Worm (Caenorhabditis elegans): ENCODE results near the gene dlst-1.

dlst-1 gene

DNA sequence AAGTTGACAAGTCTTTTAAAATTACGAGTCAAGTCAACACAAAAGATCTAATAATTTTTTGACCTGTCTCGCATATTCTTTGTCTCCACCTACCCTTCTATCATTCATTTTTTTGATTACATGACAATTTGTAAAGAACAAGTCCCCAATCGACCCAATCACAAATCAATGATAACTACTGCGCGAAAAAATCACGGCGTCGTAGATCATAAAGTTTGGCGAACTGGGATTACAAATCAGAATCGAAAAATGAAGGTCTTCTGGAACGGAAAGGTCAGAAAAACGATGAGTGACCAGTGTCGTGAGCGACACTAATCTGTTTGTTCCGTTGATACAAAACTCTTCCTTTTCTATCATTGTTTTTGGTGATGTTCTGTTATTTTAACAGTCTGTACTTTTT, 18.8 kb downstream of the dlst-1 start:
- no peak for TF ChIP-seq F44E2.7 (GFP tag; IDR thresholded peaks at IDR 0.05)
- no peak for TF ChIP-seq nhr-25 (tag; optimal IDR thresholded peaks at IDR 0.05; ENCODE audit: borderline replicate concordance, insufficient read depth)
- TF ChIP-seq unc-62 (GFP tag; optimal IDR thresholded peaks at IDR 0.05 in 1 of 2): peak in 1 of 2 experiments; percentile 22
- TF ChIP-seq unc-62 (tag; optimal IDR thresholded peaks at IDR 0.05): no peak
- peak in 1 of 2 experiments; percentile 1 for TF ChIP-seq mdl-1 (tag; optimal IDR thresholded peaks at IDR 0.05)
- no peak for TF ChIP-seq dpl-1 (GFP tag; optimal IDR thresholded peaks at IDR 0.05)
- no peak for TF ChIP-seq gei-8 (GFP tag; optimal IDR thresholded peaks at IDR 0.05)
- peak; percentile 16 for TF ChIP-seq nhr-28 (tag; optimal IDR thresholded peaks at IDR 0.05)

ce11 chrV:6688392-6688791, 20.5 kb downstream of the dlst-1 start, which contains the start of gene K11G9.5:
K11G9.5 (minus strand) TSS chrV:6688492.
- TF ChIP-seq R02D3.7 (tag; optimal IDR thresholded peaks at IDR 0.05): no peak
- TF ChIP-seq Y5F2A.4 (GFP tag; optimal IDR thresholded peaks at IDR 0.05): no peak
- TF ChIP-seq ztf-7 (tag; optimal IDR thresholded peaks at IDR 0.05): no peak
- TF ChIP-seq lir-3 (tag; optimal IDR thresholded peaks at IDR 0.05): no peak
- TF ChIP-seq madf-5 (GFP tag; IDR thresholded peaks at IDR 0.05): no peak
- TF ChIP-seq aly-2 (tag; optimal IDR thresholded peaks at IDR 0.05): no peak
- TF ChIP-seq snpc-1.2 (GFP tag; IDR thresholded peaks at IDR 0.05): no peak
- TF ChIP-seq dpl-1 (GFP tag; optimal IDR thresholded peaks at IDR 0.05): no peak
- TF ChIP-seq mxl-3 (GFP tag; optimal IDR thresholded peaks at IDR 0.05): no peak
- no peak for TF ChIP-seq ZK546.5 (tag; optimal IDR thresholded peaks at IDR 0.05)

- no peak for TF ChIP-seq lin-29 (GFP tag; IDR thresholded peaks at IDR 0.05)
- TF ChIP-seq dmd-9 (GFP tag; IDR thresholded peaks at IDR 0.05): no peak
- TF ChIP-seq mdl-1 (tag; optimal IDR thresholded peaks at IDR 0.05): no peak
- TF ChIP-seq lir-3 (tag; optimal IDR thresholded peaks at IDR 0.05): no peak
- TF ChIP-seq unc-62 (GFP tag; optimal IDR thresholded peaks at IDR 0.05 in 1 of 2): peak in 1 of 2 experiments; percentile 92
- no peak for TF ChIP-seq unc-62 (tag; optimal IDR thresholded peaks at IDR 0.05)
- TF ChIP-seq ces-1 (GFP tag; optimal IDR thresholded peaks at IDR 0.05): no peak
Observed at ce11 chrV:6685963-6686362, 22.9 kb downstream of the dlst-1 start.

DNA sequence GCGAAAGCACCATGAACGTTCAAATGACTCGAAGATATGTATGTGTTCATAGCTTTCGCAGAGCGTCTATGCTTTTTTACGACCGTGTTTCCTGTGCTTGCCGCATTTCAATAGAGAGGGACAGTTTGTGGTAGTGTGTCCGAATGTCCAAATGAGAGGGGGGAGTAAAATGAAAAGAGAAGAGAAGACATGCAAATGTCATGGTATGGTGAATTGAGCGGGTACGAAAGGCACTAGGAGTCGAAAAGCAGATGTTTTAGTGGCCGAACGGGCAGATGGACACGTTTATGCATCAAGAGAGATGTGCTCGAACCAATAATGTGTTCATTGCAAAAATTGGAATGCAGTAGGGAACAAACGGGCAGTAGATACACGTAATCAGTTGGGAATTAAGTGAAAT, 23.4 kb downstream of the dlst-1 start:
- TF ChIP-seq nhr-102 (tag; optimal IDR thresholded peaks at IDR 0.05) (no peak), unc-62 (GFP tag; optimal IDR thresholded peaks at IDR 0.05 in 1 of 2) (peak in 1 of 2 experiments; percentile 42), unc-62 (tag; optimal IDR thresholded peaks at IDR 0.05) (no peak)

DNA sequence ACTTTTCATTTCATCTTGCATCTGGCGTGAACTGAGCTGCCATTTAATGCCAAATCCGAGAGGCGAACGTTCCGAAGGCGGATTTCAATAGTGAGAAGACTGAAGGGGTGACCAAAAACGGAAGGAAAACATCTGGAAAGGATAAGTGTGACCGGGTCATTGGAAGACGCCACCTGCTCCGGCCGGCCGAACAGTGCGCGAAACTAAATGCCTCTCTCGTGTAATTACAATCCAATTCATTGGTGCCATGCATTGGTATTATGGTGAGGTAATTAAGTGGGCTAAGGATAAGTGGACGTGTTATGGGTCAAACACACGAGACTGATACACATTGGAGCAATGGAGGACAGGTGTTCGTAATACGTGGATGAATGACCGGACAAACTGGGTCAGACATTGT, 24.4 kb downstream of the dlst-1 start:
- TF ChIP-seq aha-1 (tag) (peak; percentile 35), sdz-12 (GFP tag; optimal IDR thresholded peaks at IDR 0.05) (no peak)

DNA sequence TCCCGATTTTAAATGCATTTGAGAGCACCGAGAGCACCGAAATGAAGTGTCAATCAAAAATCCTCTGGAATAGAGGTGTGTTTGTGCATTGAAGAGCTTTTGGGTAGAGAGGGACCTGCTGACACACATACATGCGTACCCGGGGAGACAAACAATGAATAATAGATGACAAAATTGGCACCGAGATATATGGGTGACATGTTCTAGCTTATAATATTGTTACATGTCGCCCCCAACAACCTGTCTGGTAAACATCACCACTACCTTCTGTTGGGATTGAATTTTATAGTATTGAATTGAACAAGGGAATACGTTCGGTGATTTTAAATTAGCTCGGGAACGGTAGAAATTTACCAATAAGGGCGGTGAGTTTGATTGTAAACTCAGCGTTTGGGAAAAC, 25.2 kb downstream of the dlst-1 start:
- no peak for TF ChIP-seq dpl-1 (GFP tag; optimal IDR thresholded peaks at IDR 0.05)
- TF ChIP-seq zip-2 (tag; optimal IDR thresholded peaks at IDR 0.05): no peak
- TF ChIP-seq unc-62 (GFP tag; optimal IDR thresholded peaks at IDR 0.05 in 1 of 2): peak in 1 of 2 experiments; percentile 95
- no peak for TF ChIP-seq unc-62 (tag; optimal IDR thresholded peaks at IDR 0.05)
- no peak for TF ChIP-seq dmd-9 (GFP tag; IDR thresholded peaks at IDR 0.05)
- no peak for TF ChIP-seq lin-38 (GFP tag; IDR thresholded peaks at IDR 0.05)

DNA sequence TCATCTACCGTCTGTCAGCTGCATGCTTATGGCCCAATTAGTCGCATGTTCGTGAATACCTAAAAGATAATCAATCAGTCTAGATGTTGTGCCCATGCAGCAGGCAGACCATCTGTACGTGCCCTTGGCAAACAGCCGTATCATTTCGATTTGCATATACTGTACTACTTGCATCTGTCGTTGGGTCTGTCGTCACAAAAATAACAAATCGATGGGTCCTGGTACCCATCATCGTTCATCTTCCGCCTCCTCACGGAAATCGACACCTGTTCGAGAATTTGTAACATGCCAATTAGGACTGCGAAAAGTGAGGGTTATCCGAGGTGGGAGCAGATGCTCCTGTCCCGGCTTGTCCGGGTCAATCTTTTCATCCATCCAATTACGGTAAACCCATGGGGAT, 25.6 kb downstream of the dlst-1 start:
- no peak for TF ChIP-seq Y48G9A.11 (GFP tag; IDR thresholded peaks at IDR 0.05)
- TF ChIP-seq aha-1 (tag): peak; percentile 49

DNA sequence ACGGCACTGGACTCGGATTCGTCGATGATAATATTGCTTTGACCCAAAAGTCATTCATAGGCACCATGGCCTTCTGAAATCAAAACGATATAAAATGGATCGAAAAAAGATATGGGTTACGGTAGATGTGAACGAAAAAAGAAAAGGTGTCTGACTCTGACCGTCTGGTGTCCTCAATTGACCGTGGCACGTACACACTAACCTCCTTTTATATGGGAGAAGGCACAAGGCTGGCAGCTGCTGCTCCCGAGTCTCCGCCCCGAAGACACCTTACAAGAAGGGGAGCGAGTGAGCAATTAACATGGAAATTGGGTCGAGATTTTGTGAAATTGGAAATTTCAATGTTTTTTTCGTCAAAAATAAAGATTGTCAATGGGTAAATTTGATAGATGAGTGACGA, 27.4 kb downstream of the dlst-1 start, which contains the start of gene egl-46:
Gene egl-46, minus strand, starts transcription at position 73 of the 400 bp plus-strand sequence.
- TF ChIP-seq hlh-11 (tag; optimal IDR thresholded peaks at IDR 0.05): no peak
- no peak for TF ChIP-seq snpc-4 (tag; optimal IDR thresholded peaks at IDR 0.05)
- TF ChIP-seq Y75B8A.6 (GFP tag; IDR thresholded peaks at IDR 0.05): no peak
- no peak for TF ChIP-seq mxl-3 (GFP tag; optimal IDR thresholded peaks at IDR 0.05)
- TF ChIP-seq jun-1 (tag; optimal IDR thresholded peaks at IDR 0.05): no peak
- TF ChIP-seq madf-5 (GFP tag; IDR thresholded peaks at IDR 0.05): no peak
- TF ChIP-seq Y48G9A.11 (GFP tag; IDR thresholded peaks at IDR 0.05): no peak
- no peak for TF ChIP-seq zfp-2 (tag; optimal IDR thresholded peaks at IDR 0.05)
- no peak for TF ChIP-seq daf-8 (GFP tag; IDR thresholded peaks at IDR 0.05)
- no peak for TF ChIP-seq ceh-28 (tag; optimal IDR thresholded peaks at IDR 0.05)
- TF ChIP-seq F49E8.2 (tag; optimal IDR thresholded peaks at IDR 0.05; ENCODE audit: borderline replicate concordance): no peak
- no peak for TF ChIP-seq set-16 (GFP tag; IDR thresholded peaks at IDR 0.05)
